Worm (Caenorhabditis elegans) whole organism, L4/young adult: ENCODE data around the gene F46G11.4.

ENCODE experiments used
- W03F9.2 ChIP-seq: fragments of 150-350 bp; optimal IDR thresholded peaks from 2 replicates; lab custom pipeline; 2014; ENCODE audit warnings: missing biosample characterization, missing genetic modification characterization
- dao-5 ChIP-seq: sonication (generic microtip); optimal IDR thresholded peaks from 2 replicates; lab custom pipeline; 2016; ENCODE audit warnings: missing genotype, missing genetic modification characterization, moderate library complexity, missing compliant biosample characterization
- him-1 ChIP-seq: sonication (generic microtip); optimal IDR thresholded peaks from 2 replicates; lab custom pipeline; 2016; ENCODE audit warnings: missing genotype, missing genetic modification reagents, missing genetic modification characterization, missing compliant biosample characterization

DNA sequence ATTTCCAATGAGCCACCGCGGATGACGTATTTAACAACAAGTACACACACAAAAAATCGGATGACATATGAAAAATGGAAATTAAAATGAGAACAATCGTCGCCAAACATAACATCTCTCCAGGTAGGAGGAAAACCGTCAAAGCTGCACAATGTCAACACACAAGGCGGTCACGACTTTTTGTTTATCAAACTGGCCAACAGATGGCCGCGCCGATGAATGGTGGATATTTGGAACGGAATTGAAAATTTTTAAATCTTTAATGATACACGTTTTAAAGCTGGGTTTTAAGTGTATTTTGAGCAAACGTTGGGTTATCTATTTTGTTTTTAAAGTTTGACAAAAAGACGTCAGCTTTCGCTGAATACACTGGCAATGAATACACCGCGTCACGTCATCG, 17.3 kb downstream of the F46G11.4 start:
- TF ChIP-seq him-1 (tag; lab: Kevin White, UChicago), result no peak
- TF ChIP-seq W03F9.2, result no peak
- TF ChIP-seq dao-5 (tag; lab: Kevin White, UChicago), result no peak
